Fruit fly (Drosophila melanogaster) whole organism, embryonic: Measurements from ENCODE around the gene CG13996.
A peak's percentile ranks its signal among the peaks of the same experiment; 100 is the strongest.

ENCODE experiments used
- Blimp-1 ChIP-seq: fragments of 200-800 bp; sonication (Bioruptor generic); optimal IDR thresholded peaks from 3 replicates; lab custom pipeline; 2018; ENCODE audit warnings: missing biosample characterization, missing genetic modification characterization, mild to moderate bottlenecking, moderate library complexity, missing genetic modification reagents
- CG10147 ChIP-seq: fragments of 200-800 bp; sonication (Bioruptor generic); optimal IDR thresholded peaks from 2 replicates; lab custom pipeline; 2019; ENCODE audit warnings: missing biosample characterization, mild to moderate bottlenecking, missing genetic modification characterization, moderate library complexity
- CG11723 ChIP-seq: fragments of 200-800 bp; sonication (Bioruptor generic); optimal IDR thresholded peaks from 2 replicates; lab custom pipeline; 2017; ENCODE audit warnings: missing biosample characterization, mild to moderate bottlenecking, missing genetic modification characterization
- CG12744 ChIP-seq: fragments of 200-800 bp; sonication (Bioruptor generic); optimal IDR thresholded peaks from 2 replicates; lab custom pipeline; 2016; ENCODE audit warnings: missing biosample characterization, missing genetic modification characterization
- CG13624 ChIP-seq: fragments of 200-800 bp; sonication (Bioruptor generic); optimal IDR thresholded peaks from 2 replicates; lab custom pipeline; 2016; ENCODE audit warnings: missing biosample characterization, missing genetic modification characterization
- CG15514 ChIP-seq: fragments of 200-800 bp; sonication (Bioruptor generic); optimal IDR thresholded peaks from 3 replicates; lab custom pipeline; 2017; ENCODE audit warnings: missing biosample characterization, missing genetic modification characterization, mild to moderate bottlenecking, moderate library complexity, missing genetic modification reagents
- CG1647 ChIP-seq: fragments of 200-800 bp; sonication (Bioruptor generic); optimal IDR thresholded peaks from 3 replicates; lab custom pipeline; 2016; ENCODE audit warnings: missing biosample characterization, missing genetic modification characterization
- CG17385 ChIP-seq: fragments of 200-800 bp; sonication (Bioruptor generic); optimal IDR thresholded peaks from 3 replicates; lab custom pipeline; 2018; ENCODE audit warnings: missing biosample characterization, mild to moderate bottlenecking, missing genetic modification characterization
- CG18599 ChIP-seq: fragments of 200-800 bp; sonication (Bioruptor generic); optimal IDR thresholded peaks from 3 replicates; lab custom pipeline; 2017; ENCODE audit warnings: missing biosample characterization, missing genetic modification characterization, mild to moderate bottlenecking, moderate library complexity, missing genetic modification reagents
- CG18619 ChIP-seq: fragments of 200-800 bp; sonication (Bioruptor generic); optimal IDR thresholded peaks from 3 replicates; lab custom pipeline; 2017; ENCODE audit warnings: missing biosample characterization, mild to moderate bottlenecking, missing genetic modification characterization
- CG2120 ChIP-seq: fragments of 200-800 bp; sonication (Bioruptor generic); optimal IDR thresholded peaks from 3 replicates; lab custom pipeline; 2016; ENCODE audit warnings: missing biosample characterization, missing genetic modification characterization
- CG33213 ChIP-seq: fragments of 200-800 bp; sonication (Bioruptor generic); optimal IDR thresholded peaks from 3 replicates; lab custom pipeline; 2016; ENCODE audit warnings: missing biosample characterization, missing genetic modification characterization
- CG34376 ChIP-seq: fragments of 200-800 bp; sonication (Bioruptor generic); optimal IDR thresholded peaks from 2 replicates; lab custom pipeline; 2018; ENCODE audit warnings: missing biosample characterization, mild to moderate bottlenecking, missing genetic modification characterization
- CG3847 ChIP-seq: fragments of 200-800 bp; sonication (Bioruptor generic); IDR thresholded peaks from 2 replicates; pipeline ENCODE4 v1.3.6; 2022; ENCODE audit warnings: missing biosample characterization, missing genetic modification characterization
- CG6689 ChIP-seq: fragments of 200-800 bp; sonication (Bioruptor generic); IDR thresholded peaks from 2 replicates; pipeline ENCODE4 v1.3.6; 2022; ENCODE audit warnings: missing biosample characterization, missing genetic modification characterization
- CG6854 ChIP-seq: fragments of 200-800 bp; sonication (Bioruptor generic); optimal IDR thresholded peaks from 3 replicates; lab custom pipeline; 2017; ENCODE audit warnings: missing biosample characterization, mild to moderate bottlenecking, missing genetic modification characterization
- CG7271 ChIP-seq: fragments of 200-800 bp; sonication (Bioruptor generic); optimal IDR thresholded peaks from 2 replicates; lab custom pipeline; 2018; ENCODE audit warnings: missing biosample characterization, mild to moderate bottlenecking, missing genetic modification characterization, moderate library complexity
- CG7839 ChIP-seq: fragments of 200-800 bp; sonication (Bioruptor generic); optimal IDR thresholded peaks from 3 replicates; lab custom pipeline; 2018; ENCODE audit warnings: missing biosample characterization, mild to moderate bottlenecking, missing genetic modification characterization, moderate library complexity
- CG7928 ChIP-seq: fragments of 200-800 bp; sonication (Bioruptor generic); optimal IDR thresholded peaks from 2 replicates; lab custom pipeline; 2017; ENCODE audit warnings: missing biosample characterization, mild to moderate bottlenecking, missing genetic modification characterization
- CG8290 ChIP-seq, 3 experiments: fragments of 200-800 bp; sonication (Bioruptor generic); optimal IDR thresholded peaks; 2 replicates each; lab custom pipeline; 2016 to 2019; ENCODE audit warnings: missing biosample characterization in 3 of 3, missing genetic modification characterization in 3 of 3, mild to moderate bottlenecking in 2 of 3, moderate library complexity in 1 of 3
- Chrac-16 ChIP-seq: fragments of 200-800 bp; sonication (Bioruptor generic); optimal IDR thresholded peaks from 3 replicates; lab custom pipeline; 2016; ENCODE audit warnings: missing biosample characterization, missing genetic modification characterization
- Dref ChIP-seq: fragments of 200-800 bp; sonication (Bioruptor generic); IDR thresholded peaks from 2 replicates; pipeline ENCODE4 v1.3.6; 2022; ENCODE audit warnings: missing biosample characterization, missing genetic modification characterization
- Myb ChIP-seq: fragments of 200-800 bp; sonication (Bioruptor generic); optimal IDR thresholded peaks from 2 replicates; lab custom pipeline; 2016; ENCODE audit warnings: missing biosample characterization, missing genetic modification characterization
- NC2α ChIP-seq: fragments of 200-800 bp; sonication (Bioruptor generic); optimal IDR thresholded peaks from 2 replicates; lab custom pipeline; 2016; ENCODE audit warnings: missing biosample characterization, missing genetic modification characterization
- NC2β ChIP-seq: fragments of 200-800 bp; sonication (Bioruptor generic); optimal IDR thresholded peaks from 2 replicates; lab custom pipeline; 2016; ENCODE audit warnings: missing biosample characterization, missing genetic modification characterization
- Nf-YB ChIP-seq: fragments of 200-800 bp; sonication (Bioruptor generic); optimal IDR thresholded peaks from 3 replicates; lab custom pipeline; 2019; ENCODE audit warnings: missing biosample characterization, mild to moderate bottlenecking, missing genetic modification characterization, moderate library complexity
- Sin3A ChIP-seq: fragments of >200 bp; optimal IDR thresholded peaks from 2 replicates; lab custom pipeline; 2018
- ase ChIP-seq: fragments of 200-800 bp; sonication (Bioruptor generic); IDR thresholded peaks from 3 replicates; pipeline ENCODE4 v1.3.6; 2022; ENCODE audit warnings: missing biosample characterization, missing genetic modification characterization
- az2 ChIP-seq: fragments of 200-800 bp; sonication (Bioruptor generic); optimal IDR thresholded peaks from 3 replicates; lab custom pipeline; 2016; ENCODE audit warnings: missing biosample characterization, missing genetic modification characterization
- cad ChIP-seq: fragments of >200 bp; optimal IDR thresholded peaks from 2 replicates; lab custom pipeline; 2017; ENCODE audit warnings: missing biosample characterization, missing genetic modification characterization
- crol ChIP-seq: fragments of 200-800 bp; sonication (Bioruptor generic); IDR thresholded peaks from 2 replicates; pipeline ENCODE4 v1.3.6; 2022; ENCODE audit warnings: missing biosample characterization, missing genetic modification characterization
- fd102C ChIP-seq: fragments of 200-800 bp; sonication (Bioruptor generic); optimal IDR thresholded peaks from 2 replicates; lab custom pipeline; 2018; ENCODE audit warnings: missing biosample characterization, mild to moderate bottlenecking, missing genetic modification characterization, moderate library complexity
- fd3F ChIP-seq: fragments of 200-800 bp; sonication (Bioruptor generic); optimal IDR thresholded peaks from 2 replicates; lab custom pipeline; 2018; ENCODE audit warnings: missing biosample characterization, mild to moderate bottlenecking, missing genetic modification characterization, moderate library complexity
- gcm2 ChIP-seq: fragments of 200-800 bp; sonication (Bioruptor generic); optimal IDR thresholded peaks from 2 replicates; lab custom pipeline; 2016; ENCODE audit warnings: missing biosample characterization, missing genetic modification characterization
- gsb-n ChIP-seq: fragments of 200-800 bp; sonication (Bioruptor generic); optimal IDR thresholded peaks from 3 replicates; lab custom pipeline; 2018; ENCODE audit warnings: missing biosample characterization, mild to moderate bottlenecking, missing genetic modification characterization
- kay ChIP-seq: fragments of 200-800 bp; sonication (Bioruptor generic); optimal IDR thresholded peaks from 2 replicates; lab custom pipeline; 2016; ENCODE audit warnings: missing biosample characterization, missing genetic modification characterization
- klu ChIP-seq: fragments of 200-800 bp; sonication (Bioruptor generic); IDR thresholded peaks from 2 replicates; pipeline ENCODE4 v1.3.6; 2022; ENCODE audit warnings: missing biosample characterization, missing genetic modification characterization
- lmd ChIP-seq: fragments of 200-800 bp; sonication (Bioruptor generic); IDR thresholded peaks from 2 replicates; pipeline ENCODE4 v1.3.6; 2022; ENCODE audit warnings: missing biosample characterization, missing genetic modification characterization
- nerfin-2 ChIP-seq: fragments of 200-800 bp; sonication (Bioruptor generic); IDR thresholded peaks from 2 replicates; pipeline ENCODE4 v1.3.6; 2022; ENCODE audit warnings: missing biosample characterization, missing genetic modification characterization; ENCODE audit not compliant: partially characterized antibody
- odd ChIP-seq: fragments of 200-800 bp; sonication (Bioruptor generic); optimal IDR thresholded peaks from 2 replicates; lab custom pipeline; 2017; ENCODE audit warnings: missing biosample characterization, mild to moderate bottlenecking, missing genetic modification characterization
- org-1 ChIP-seq: fragments of 200-800 bp; sonication (Bioruptor generic); optimal IDR thresholded peaks from 2 replicates; lab custom pipeline; 2017; ENCODE audit warnings: missing biosample characterization, missing genetic modification characterization
- p53 ChIP-seq: fragments of 200-800 bp; sonication (Bioruptor generic); optimal IDR thresholded peaks from 2 replicates; lab custom pipeline; 2016; ENCODE audit warnings: missing biosample characterization, missing genetic modification characterization
- peb ChIP-seq: fragments of 200-800 bp; sonication (Bioruptor generic); IDR thresholded peaks from 2 replicates; pipeline ENCODE4 v1.3.6; 2022; ENCODE audit warnings: missing biosample characterization, missing genetic modification characterization
- pfk ChIP-seq: fragments of 200-800 bp; sonication (Bioruptor generic); optimal IDR thresholded peaks from 2 replicates; lab custom pipeline; 2018; ENCODE audit warnings: missing biosample characterization, mild to moderate bottlenecking, missing genetic modification characterization, moderate library complexity
- pzg ChIP-seq: fragments of 200-800 bp; sonication (Bioruptor generic); optimal IDR thresholded peaks from 3 replicates; lab custom pipeline; 2018; ENCODE audit warnings: missing biosample characterization, mild to moderate bottlenecking, missing genetic modification characterization, moderate library complexity
- salm ChIP-seq: fragments of 200-800 bp; sonication (Bioruptor generic); optimal IDR thresholded peaks from 2 replicates; lab custom pipeline; 2018; ENCODE audit warnings: missing biosample characterization, mild to moderate bottlenecking, missing genetic modification characterization
- slou ChIP-seq: fragments of 200-800 bp; sonication (Bioruptor generic); optimal IDR thresholded peaks from 3 replicates; lab custom pipeline; 2016; ENCODE audit warnings: missing biosample characterization, missing genetic modification characterization
- sr ChIP-seq: fragments of 200-800 bp; sonication (Bioruptor generic); IDR thresholded peaks from 3 replicates; pipeline ENCODE4 v1.3.6; 2022; ENCODE audit warnings: missing biosample characterization, missing genetic modification characterization
- stwl ChIP-seq: fragments of 200-800 bp; sonication (Bioruptor generic); optimal IDR thresholded peaks from 3 replicates; lab custom pipeline; 2018; ENCODE audit warnings: missing biosample characterization, mild to moderate bottlenecking, missing genetic modification characterization, moderate library complexity
- twi ChIP-seq: fragments of 200-800 bp; optimal IDR thresholded peaks from 2 replicates; lab custom pipeline; 2019; ENCODE audit warnings: missing biosample characterization, mild to moderate bottlenecking, missing genetic modification characterization, moderate library complexity
- vnd ChIP-seq: fragments of 200-800 bp; sonication (Bioruptor generic); IDR thresholded peaks from 3 replicates; pipeline ENCODE4 v1.3.6; 2022; ENCODE audit warnings: missing biosample characterization, missing genetic modification characterization; ENCODE audit not compliant: partially characterized antibody

The CG13996 gene

DNA sequence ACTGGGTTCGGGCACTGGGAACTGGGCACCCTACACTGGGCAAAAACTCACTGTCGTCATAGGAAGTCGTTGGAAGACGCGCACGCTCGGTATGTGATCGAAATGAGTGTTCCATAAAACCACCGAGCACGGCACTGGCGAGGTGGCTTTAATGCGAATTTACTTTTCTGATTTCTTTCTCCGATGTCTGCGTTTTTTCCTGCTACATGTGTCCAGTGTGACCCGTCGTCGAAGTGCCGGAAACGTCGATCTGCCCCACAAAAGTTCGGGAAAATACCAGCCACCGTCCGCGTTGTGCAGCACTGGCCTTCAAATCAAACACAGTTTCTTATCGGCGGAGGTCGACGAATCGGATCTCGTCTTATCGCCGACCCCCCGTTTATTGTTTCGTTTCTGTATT lies 21.4 kb upstream of the CG13996 start, which contains the start of gene Kdm5 (continued):
- TF ChIP-seq Myb (GFP tag; lab: Kevin White, UChicago) = peak; percentile 88
- TF ChIP-seq lmd (GFP tag; lab: Robert Waterston, UW) = peak; percentile 25; the same call in 1 of the 2 replicates
- TF ChIP-seq NC2β (GFP tag; lab: Kevin White, UChicago) = peak; percentile 54
- peak; percentile 61 for TF ChIP-seq CG2120 (GFP tag; lab: Kevin White, UChicago)
- no peak for TF ChIP-seq salm (tag; lab: Kevin White, UChicago)
- TF ChIP-seq CG10147 (GFP tag; lab: Kevin White, UChicago) = no peak
- TF ChIP-seq CG7928 = no peak
- TF ChIP-seq CG7271 (tag; lab: Kevin White, UChicago) = no peak
- TF ChIP-seq CG15514 (GFP tag; lab: Kevin White, UChicago) = peak; percentile 69
- no peak for TF ChIP-seq CG1647 (GFP tag; lab: Kevin White, UChicago)
- TF ChIP-seq CG6854 (GFP tag; lab: Kevin White, UChicago) = no peak
- peak; percentile 48; the same call in 1 of the 2 replicates for TF ChIP-seq crol (GFP tag; lab: Robert Waterston, UW)
- TF ChIP-seq CG33213 (GFP tag; lab: Kevin White, UChicago) = peak; percentile 64
- TF ChIP-seq fd102C (GFP tag; lab: Kevin White, UChicago) = no peak
- no peak for TF ChIP-seq pfk
- no peak for TF ChIP-seq CG12744 (GFP tag; lab: Kevin White, UChicago)
- no peak for TF ChIP-seq Blimp-1 (GFP tag; lab: Kevin White, UChicago)
- TF ChIP-seq sr (GFP tag; lab: Robert Waterston, UW) = no peak
- peak; percentile 4 for TF ChIP-seq CG7839 (tag; lab: Kevin White, UChicago)
- peak; percentile 8 for TF ChIP-seq CG18619 (GFP tag; lab: Kevin White, UChicago)
- peak; percentile 54 for TF ChIP-seq Nf-YB (GFP tag; lab: Kevin White, UChicago)
- no peak for TF ChIP-seq CG8290 (GFP tag; optimal IDR thresholded peaks at IDR 0.05; lab: Kevin White, UChicago)
- TF ChIP-seq CG8290 (tag; optimal IDR thresholded peaks at IDR 0.05; lab: Kevin White, UChicago) = no peak
- peak; percentile 92 for TF ChIP-seq pzg (GFP tag; lab: Kevin White, UChicago)
- no peak for TF ChIP-seq org-1
- no peak for TF ChIP-seq az2
- TF ChIP-seq NC2α = no peak
- peak; percentile 55 for TF ChIP-seq CG3847 (GFP tag; lab: Robert Waterston, UW)
- TF ChIP-seq gsb-n (tag; lab: Kevin White, UChicago) = no peak
- peak; percentile 19 for TF ChIP-seq CG34376 (GFP tag; lab: Kevin White, UChicago)
- TF ChIP-seq Sin3A (lab: Kevin White, UChicago) = peak; percentile 49
- no peak for TF ChIP-seq CG17385 (GFP tag; lab: Kevin White, UChicago)
- TF ChIP-seq slou (GFP tag; lab: Kevin White, UChicago) = no peak
- no peak for TF ChIP-seq kay (GFP tag; lab: Kevin White, UChicago)
- TF ChIP-seq stwl (tag; lab: Kevin White, UChicago) = peak; percentile 71
- peak; percentile 25 for TF ChIP-seq CG18599 (GFP tag; lab: Kevin White, UChicago)
- TF ChIP-seq odd (GFP tag; lab: Kevin White, UChicago) = no peak
- 0 out of 2 replicates have a peak, but pooled peaks have one; percentile 14 for TF ChIP-seq CG6689 (GFP tag; lab: Robert Waterston, UW)
- peak; percentile 15 for TF ChIP-seq twi
- TF ChIP-seq klu = peak; percentile 47; the same call in 1 of the 2 replicates
- no peak for TF ChIP-seq ase (GFP tag; lab: Robert Waterston, UW)
- no peak for TF ChIP-seq CG11723 (GFP tag; lab: Kevin White, UChicago)
- TF ChIP-seq fd3F = no peak
- no peak for TF ChIP-seq Chrac-16 (GFP tag; lab: Kevin White, UChicago)
- TF ChIP-seq gcm2 (GFP tag; lab: Kevin White, UChicago) = no peak
- TF ChIP-seq vnd (GFP tag; lab: Robert Waterston, UW) = no peak
- TF ChIP-seq cad (GFP tag; lab: Kevin White, UChicago) = no peak
- TF ChIP-seq peb (GFP tag; lab: Robert Waterston, UW) = no peak
- peak; percentile 22 for TF ChIP-seq p53 (GFP tag; lab: Kevin White, UChicago)
- no peak for TF ChIP-seq nerfin-2 (GFP tag; lab: Robert Waterston, UW)
- TF ChIP-seq Dref (GFP tag; lab: Robert Waterston, UW) = peak; percentile 50; the same call in 1 of the 2 replicates
- peak; percentile 54 for TF ChIP-seq CG13624 (GFP tag; lab: Kevin White, UChicago)
